Fruit fly (Drosophila melanogaster): ENCODE data around the gene CG3337.

CG3337 gene

dm6 chr3R:21176663-21177145, 46.7 kb downstream of the CG3337 start:
- TF ChIP-seq Eip78C (GFP tag) (peak; percentile 49), OdsH (GFP tag; optimal IDR thresholded peaks at IDR 0.05) (peak; percentile 1), acj6 (GFP tag; optimal IDR thresholded peaks at IDR 0.05) (no peak), CG11902 (GFP tag; optimal IDR thresholded peaks at IDR 0.05) (no peak), CG10631 (GFP tag; optimal IDR thresholded peaks at IDR 0.05) (peak; percentile 12), Ets96B (tag; optimal IDR thresholded peaks at IDR 0.05) (no peak), CG6276 (GFP tag; optimal IDR thresholded peaks at IDR 0.05) (no peak), CG1621 (tag; optimal IDR thresholded peaks at IDR 0.05) (no peak), CG8319 (GFP tag; optimal IDR thresholded peaks at IDR 0.05) (no peak), Hr39 (GFP tag; optimal IDR thresholded peaks at IDR 0.05) (no peak), CG6163 (GFP tag; IDR thresholded peaks at IDR 0.05) (no peak), CG11294 (GFP tag; IDR thresholded peaks at IDR 0.05) (no peak), pdm3 (GFP tag; optimal IDR thresholded peaks at IDR 0.05) (no peak), lz (GFP tag; optimal IDR thresholded peaks at IDR 0.05) (no peak), cyc (GFP tag; optimal IDR thresholded peaks at IDR 0.05) (no peak), fd85E (GFP tag; optimal IDR thresholded peaks at IDR 0.05) (no peak), CG4318 (GFP tag; optimal IDR thresholded peaks at IDR 0.05) (no peak), dsx (GFP tag; optimal IDR thresholded peaks at IDR 0.05; ENCODE audit: poor library complexity, severe bottlenecking) (no peak), esn (GFP tag; optimal IDR thresholded peaks at IDR 0.05) (no peak), Smox (GFP tag; optimal IDR thresholded peaks at IDR 0.05) (no peak), CG6854 (GFP tag; optimal IDR thresholded peaks at IDR 0.05) (no peak), Eip75B (GFP tag; optimal IDR thresholded peaks at IDR 0.05) (no peak), Gug (GFP tag; IDR thresholded peaks at IDR 0.05) (no peak), CG15336 (GFP tag; IDR thresholded peaks at IDR 0.05) (0 out of 2 replicates have a peak, but pooled peaks have one; percentile 15), Hr38 (GFP tag; optimal IDR thresholded peaks at IDR 0.05) (no peak), eg (GFP tag; IDR thresholded peaks at IDR 0.05) (no peak), salr (GFP tag; optimal IDR thresholded peaks at IDR 0.05) (no peak), dac (GFP tag; optimal IDR thresholded peaks at IDR 0.05) (no peak), fkh (GFP tag; optimal IDR thresholded peaks at IDR 0.05) (peak; percentile 74), ss (GFP tag; optimal IDR thresholded peaks at IDR 0.05) (no peak), topi (GFP tag; optimal IDR thresholded peaks at IDR 0.05) (no peak), spab (GFP tag; optimal IDR thresholded peaks at IDR 0.05) (peak; percentile 8), CG3919 (GFP tag; optimal IDR thresholded peaks at IDR 0.05) (no peak), Eip93F (GFP tag; optimal IDR thresholded peaks at IDR 0.05) (no peak), CG8632 (GFP tag; optimal IDR thresholded peaks at IDR 0.05) (peak; percentile 13), CG32006 (GFP tag; optimal IDR thresholded peaks at IDR 0.05) (no peak), Met (GFP tag; optimal IDR thresholded peaks at IDR 0.05) (no peak), Sox14 (GFP tag; optimal IDR thresholded peaks at IDR 0.05) (no peak), fd59A (GFP tag; optimal IDR thresholded peaks at IDR 0.05) (no peak), CG8119 (GFP tag; IDR thresholded peaks at IDR 0.05) (no peak), vri (GFP tag; optimal IDR thresholded peaks at IDR 0.05) (no peak), Ets21C (GFP tag; optimal IDR thresholded peaks at IDR 0.05) (no peak), CG34406 (GFP tag; optimal IDR thresholded peaks at IDR 0.05) (no peak), net (GFP tag; optimal IDR thresholded peaks at IDR 0.05) (no peak), CG9139 (GFP tag; optimal IDR thresholded peaks at IDR 0.05) (no peak), CG6808 (GFP tag; optimal IDR thresholded peaks at IDR 0.05) (no peak), Blimp-1 (GFP tag; optimal IDR thresholded peaks at IDR 0.05) (no peak), Sox102F (GFP tag; optimal IDR thresholded peaks at IDR 0.05) (no peak), Hr4 (GFP tag; optimal IDR thresholded peaks at IDR 0.05) (no peak), CG6792 (GFP tag; optimal IDR thresholded peaks at IDR 0.05) (no peak)
